Worm (Caenorhabditis elegans): ENCODE data around the gene C33C12.11.
"Not testable (repeated sequence)": the region's sequence is repeated elsewhere in the genome, so short reads cannot be mapped to it uniquely, and the experiment has no call there.

C33C12.11 gene

ce11 chrII:2176688-2177087 lies 13.1 kb upstream of the C33C12.11 start, which contains the start of gene gba-1:
Gene gba-1, plus strand, starts transcription at chrII:2176741.
- TF ChIP-seq nhr-80 (tag; optimal IDR thresholded peaks at IDR 0.05) (peak; percentile 38), lin-54 (GFP tag; optimal IDR thresholded peaks at IDR 0.05) (no peak)

ce11 chrII:2175367-2175766 lies 11.7 kb upstream of the C33C12.11 start, which contains the start of gene C33C12.7:
Gene C33C12.7, minus strand, starts transcription at chrII:2175467.
- TF ChIP-seq madf-10 (tag; optimal IDR thresholded peaks at IDR 0.05) (no peak), nhr-179 (tag; optimal IDR thresholded peaks at IDR 0.05) (no peak), gei-17 (GFP tag; optimal IDR thresholded peaks at IDR 0.05) (no peak), ekl-4 (GFP tag; IDR thresholded peaks at IDR 0.05) (no peak), dpff-1 (tag; optimal IDR thresholded peaks at IDR 0.05) (no peak)

DNA sequence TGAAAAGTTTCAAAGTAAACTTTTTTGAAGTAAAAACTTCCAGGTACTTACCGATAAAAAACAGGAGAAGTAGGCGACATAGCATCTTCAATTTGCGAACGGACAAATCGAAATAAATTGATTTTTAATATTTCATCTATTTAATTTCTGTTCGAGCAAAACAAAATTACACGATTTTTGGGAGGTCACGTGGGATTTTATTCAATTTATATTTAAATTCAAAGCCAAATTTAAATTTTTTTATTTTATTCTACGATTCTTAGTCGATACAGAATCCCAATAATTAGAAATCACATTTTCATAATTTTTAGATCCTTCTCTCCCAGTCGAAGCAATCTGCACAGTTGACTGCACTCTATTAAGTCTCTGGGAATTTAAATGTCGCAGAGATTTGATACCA lies 6.5 kb upstream of the C33C12.11 start, which contains the start of gene C33C12.12:
Gene C33C12.12 (minus strand): TSS at position 101 of the 400 bp plus-strand sequence.
- TF ChIP-seq lsl-1 (GFP tag; optimal IDR thresholded peaks at IDR 0.05) (no peak), lin-35 (GFP tag; optimal IDR thresholded peaks at IDR 0.05) (no peak), ceh-91 (GFP tag; IDR thresholded peaks at IDR 0.05) (no peak), Y95B8A.8 (GFP tag; IDR thresholded peaks at IDR 0.05) (no peak), dpff-1 (tag; optimal IDR thresholded peaks at IDR 0.05) (no peak)

ce11 chrII:2168374-2168773 lies 4.7 kb upstream of the C33C12.11 start, which contains the start of gene fbxb-38:
Gene fbxb-38, minus strand, starts transcription at chrII:2168763.
- TF ChIP-seq sea-2 (GFP tag; IDR thresholded peaks at IDR 0.05) (no peak), bed-1 (GFP tag; IDR thresholded peaks at IDR 0.05) (no peak), lsy-27 (tag; optimal IDR thresholded peaks at IDR 0.05; ENCODE audit: borderline replicate concordance, insufficient read depth) (no peak), egrh-3 (GFP tag; IDR thresholded peaks at IDR 0.05) (no peak), ZK185.1 (tag; optimal IDR thresholded peaks at IDR 0.05; ENCODE audit: poor library complexity, severe bottlenecking) (no peak), lin-35 (GFP tag; optimal IDR thresholded peaks at IDR 0.05) (no peak), nhr-80 (tag; optimal IDR thresholded peaks at IDR 0.05) (no peak)

- TF ChIP-seq K11D2.4 (GFP tag; IDR thresholded peaks at IDR 0.05) (no peak), F57C9.4 (tag; optimal IDR thresholded peaks at IDR 0.05) (no peak), ztf-28 (GFP tag; IDR thresholded peaks at IDR 0.05) (no peak)
Measured at ce11 chrII:2166376-2166775, 2.7 kb upstream of the C33C12.11 start, which contains the start of gene C33C12.4. Gene C33C12.4, minus strand, starts transcription at chrII:2166476.

DNA sequence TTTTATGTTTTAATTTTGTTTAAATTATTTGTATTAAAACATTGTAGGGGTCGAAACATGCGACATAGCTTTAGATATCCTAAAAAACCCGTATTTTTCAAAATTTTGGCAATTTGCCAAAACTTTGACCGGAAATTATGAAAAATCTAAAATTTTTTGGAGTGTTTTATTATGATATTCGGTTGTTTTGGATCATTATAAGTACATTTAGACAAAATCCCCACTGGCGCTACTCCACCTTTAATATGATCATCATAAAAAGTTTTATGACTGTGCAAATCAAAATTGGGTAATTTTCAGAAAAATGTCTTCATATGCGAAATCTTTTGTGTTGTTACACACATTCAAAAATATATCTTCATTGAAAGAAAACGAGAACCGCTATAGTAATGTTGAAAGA lies 9.9 kb downstream of the C33C12.11 start, which contains the start of gene math-18:
Gene math-18 (plus strand): TSS at position 301 of the 400 bp plus-strand sequence.
- not testable (repeated sequence) for TF ChIP-seq B0261.1 (tag; optimal IDR thresholded peaks at IDR 0.05); aptf-3 (GFP tag; IDR thresholded peaks at IDR 0.05); B0019.2 (GFP tag; conservative IDR thresholded peaks at IDR 0.05)

ce11 chrII:2152455-2152854 lies 11.2 kb downstream of the C33C12.11 start:
- TF ChIP-seq F33H1.4 (GFP tag; IDR thresholded peaks at IDR 0.05), result no peak
- TF ChIP-seq nhr-80 (tag; optimal IDR thresholded peaks at IDR 0.05), result peak; percentile 5

DNA sequence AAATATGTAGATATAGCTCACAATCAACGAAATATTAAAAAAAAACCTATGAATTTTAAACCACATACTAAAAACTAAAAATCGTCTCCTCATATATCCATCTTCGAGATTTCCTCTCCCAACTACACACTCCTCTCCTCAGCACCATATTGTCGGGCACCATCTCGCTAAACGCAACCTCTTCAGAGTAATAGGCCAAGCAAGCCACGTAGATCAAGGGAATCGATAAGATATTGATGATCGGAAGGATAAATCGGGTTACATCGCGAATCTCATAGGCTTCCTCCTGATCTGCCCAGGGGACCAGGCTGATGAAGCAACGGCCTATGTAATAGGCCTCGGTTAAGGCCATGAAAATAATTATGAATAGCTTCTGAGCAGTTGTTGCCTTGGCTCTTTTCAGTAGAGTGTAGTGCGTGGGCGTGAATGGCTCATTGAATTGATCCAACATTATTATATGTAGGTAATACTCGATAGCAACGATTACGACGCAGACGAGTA lies 13.1 kb downstream of the C33C12.11 start, which contains the start of the genes C40A11.7 and C40A11.8:
Gene C40A11.7 (minus strand): TSS at position 101 of the 501 bp plus-strand sequence.
Gene C40A11.8 (minus strand): TSS at position 451 of the 501 bp plus-strand sequence.
- TF ChIP-seq hsf-1 (GFP tag; IDR thresholded peaks at IDR 0.05) (no peak), C17E4.6 (GFP tag; IDR thresholded peaks at IDR 0.05) (no peak), ceh-100 (GFP tag; IDR thresholded peaks at IDR 0.05) (no peak), F55B11.4 (tag; optimal IDR thresholded peaks at IDR 0.05; ENCODE audit: borderline replicate concordance, insufficient read depth) (no peak), ztf-22 (GFP tag; optimal IDR thresholded peaks at IDR 0.05) (no peak), Y79H2A.3 (GFP tag; conservative IDR thresholded peaks at IDR 0.05) (no peak), attf-6 (GFP tag; IDR thresholded peaks at IDR 0.05) (no peak), K11D2.4 (GFP tag; IDR thresholded peaks at IDR 0.05) (no peak), tlf-1 (GFP tag; optimal IDR thresholded peaks at IDR 0.05) (no peak), unc-62 (GFP tag; optimal IDR thresholded peaks at IDR 0.05) (no peak)
